Fruit fly (Drosophila melanogaster) Kc167 (cell line): ENCODE measurements around the gene CG14965.

Source experiments
- Myc ChIP-seq: fragments of >200 bp; optimal IDR thresholded peaks from 2 replicates; lab custom pipeline; 2017; ENCODE audit warnings: missing external identifiers
- Sin3A ChIP-seq: fragments of >200 bp; optimal IDR thresholded peaks from 2 replicates; lab custom pipeline; 2018; ENCODE audit warnings: missing external identifiers
- h ChIP-seq: fragments of >200 bp; optimal IDR thresholded peaks from 3 replicates; lab custom pipeline; 2018; ENCODE audit warnings: missing external identifiers
- insv ChIP-seq: fragments of >200 bp; optimal IDR thresholded peaks from 3 replicates; lab custom pipeline; 2018; ENCODE audit warnings: missing external identifiers
- psq ChIP-seq: fragments of >200 bp; optimal IDR thresholded peaks from 2 replicates; lab custom pipeline; 2017; ENCODE audit warnings: missing external identifiers
- ttk ChIP-seq: sonication (Bioruptor generic); optimal IDR thresholded peaks from 2 replicates; lab custom pipeline; 2017; ENCODE audit warnings: missing external identifiers

DNA sequence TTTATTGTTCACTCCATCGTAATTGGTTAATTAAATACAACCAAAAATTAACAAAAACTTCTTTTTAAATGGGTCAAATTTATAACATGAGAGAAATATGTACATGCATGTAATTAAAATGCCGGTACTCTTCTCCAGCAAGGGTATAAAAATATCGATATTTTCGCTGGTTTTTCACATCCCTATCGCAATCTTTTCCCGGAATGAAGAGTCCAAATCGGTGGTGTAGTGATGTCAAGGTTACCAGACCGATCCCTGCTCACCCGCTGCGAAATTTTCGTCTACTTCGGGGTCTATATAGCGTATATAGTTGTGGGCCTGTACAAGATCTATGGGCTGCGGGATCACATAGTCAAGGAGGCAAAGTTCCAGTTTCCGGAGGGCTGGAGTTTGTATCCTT is 30.3 kb downstream of the CG14965 start, which contains the start of gene rasp:
- TF ChIP-seq ttk (lab: Kevin White, UChicago) (no peak), Sin3A (lab: Kevin White, UChicago) (no peak), insv (lab: Kevin White, UChicago) (no peak), Myc (lab: Kevin White, UChicago) (no peak), psq (lab: Kevin White, UChicago) (no peak), h (no peak)
